Fruit fly (Drosophila melanogaster): ENCODE results near the gene CG34166.
"Not testable (repeated sequence)": the region's sequence is repeated elsewhere in the genome, so short reads cannot be mapped to it uniquely, and the experiment has no call there.

CG34166 gene

DNA sequence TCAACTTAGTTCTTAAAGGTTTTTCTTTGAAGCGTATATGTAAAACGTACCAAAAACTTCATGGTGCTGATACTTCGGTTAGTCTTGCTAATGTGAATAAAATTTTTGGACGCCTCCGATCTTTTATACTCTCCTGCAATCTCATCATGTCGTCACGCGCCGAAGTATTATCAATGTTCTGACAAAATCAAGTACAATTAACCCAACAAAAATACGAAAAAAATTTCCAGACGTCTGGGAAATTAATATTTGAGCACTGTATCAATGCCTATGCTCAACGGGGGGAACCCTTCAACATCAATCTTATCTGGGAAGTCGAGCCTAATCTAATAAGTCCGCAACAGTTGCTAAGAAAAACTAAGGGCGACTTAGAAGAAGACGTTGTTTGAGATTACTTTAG lies 5.3 kb upstream of the CG34166 start, which contains the start of gene CG31775:
Gene CG31775, minus strand, starts transcription at position 101 of the 400 bp plus-strand sequence.
- not testable (repeated sequence) for TF ChIP-seq fd85E, cyc, CG6792 (GFP tag; optimal IDR thresholded peaks at IDR 0.05)

DNA sequence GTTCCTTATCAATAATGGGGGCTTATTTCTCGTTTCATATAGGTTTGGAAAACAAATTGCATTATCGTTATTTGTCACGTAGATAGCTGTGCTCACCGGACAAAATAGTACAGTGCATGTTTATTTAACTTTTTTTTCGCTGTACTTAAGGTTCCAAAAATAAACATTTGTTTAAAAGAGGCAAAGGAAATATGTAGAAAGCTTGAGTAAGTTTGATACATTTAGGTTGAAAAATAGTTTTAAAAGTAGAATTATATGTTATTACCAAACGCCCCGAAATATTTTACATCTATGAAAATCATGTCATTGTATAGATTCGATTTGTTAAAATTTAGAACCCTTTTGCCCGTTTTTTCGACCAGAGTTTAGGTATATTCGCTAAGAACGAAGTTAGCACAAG lies 3.4 kb upstream of the CG34166 start, which contains the start of gene CG42585:
Gene CG42585, plus strand, starts transcription at position 301 of the 400 bp plus-strand sequence.
- TF ChIP-seq CG11762 (GFP tag; optimal IDR thresholded peaks at IDR 0.05; ENCODE audit: insufficient read depth); CG16779 (tag; optimal IDR thresholded peaks at IDR 0.05); CG31627 (GFP tag; optimal IDR thresholded peaks at IDR 0.05): not testable (repeated sequence)

DNA sequence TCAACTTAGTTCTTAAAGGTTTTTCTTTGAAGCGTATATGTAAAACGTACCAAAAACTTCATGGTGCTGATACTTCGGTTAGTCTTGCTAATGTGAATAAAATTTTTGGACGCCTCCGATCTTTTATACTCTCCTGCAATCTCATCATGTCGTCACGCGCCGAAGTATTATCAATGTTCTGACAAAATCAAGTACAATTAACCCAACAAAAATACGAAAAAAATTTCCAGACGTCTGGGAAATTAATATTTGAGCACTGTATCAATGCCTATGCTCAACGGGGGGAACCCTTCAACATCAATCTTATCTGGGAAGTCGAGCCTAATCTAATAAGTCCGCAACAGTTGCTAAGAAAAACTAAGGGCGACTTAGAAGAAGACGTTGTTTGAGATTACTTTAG lies 1.3 kb upstream of the CG34166 start, which contains the start of gene CG42586:
Gene CG42586, minus strand, starts transcription at position 101 of the 400 bp plus-strand sequence.
- not testable (repeated sequence) for TF ChIP-seq CG6854, fkh, achi (GFP tag; optimal IDR thresholded peaks at IDR 0.05)

DNA sequence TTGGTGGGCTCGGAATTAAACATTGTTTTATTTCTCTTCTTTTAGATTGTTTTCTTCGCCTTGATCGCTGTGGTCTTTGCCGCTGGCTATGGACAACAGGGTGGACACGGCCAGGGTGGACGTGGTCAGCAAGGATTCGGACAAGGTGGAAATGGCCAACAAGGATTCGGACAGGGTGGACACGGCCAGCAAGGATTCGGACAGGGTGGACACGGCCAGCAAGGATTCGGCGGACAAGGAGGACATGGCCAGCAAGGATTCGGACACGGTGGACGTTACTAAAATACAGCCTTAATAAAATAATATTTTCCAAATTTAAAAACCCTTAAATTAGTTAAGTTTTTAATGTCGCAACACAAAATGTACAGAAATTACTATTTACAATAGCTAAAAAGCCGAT lies 344 bp downstream of the CG34166 start:
- TF ChIP-seq salr (GFP tag; optimal IDR thresholded peaks at IDR 0.05) (no peak), fkh (GFP tag; optimal IDR thresholded peaks at IDR 0.05) (no peak), Sox15 (GFP tag; optimal IDR thresholded peaks at IDR 0.05) (no peak), CG6163 (GFP tag; IDR thresholded peaks at IDR 0.05) (no peak), pdm3 (GFP tag; optimal IDR thresholded peaks at IDR 0.05) (no peak), Blimp-1 (GFP tag; optimal IDR thresholded peaks at IDR 0.05) (no peak), dsx (GFP tag; optimal IDR thresholded peaks at IDR 0.05; ENCODE audit: poor library complexity, severe bottlenecking) (no peak), topi (GFP tag; optimal IDR thresholded peaks at IDR 0.05) (no peak), Ets96B (tag; optimal IDR thresholded peaks at IDR 0.05) (no peak)

DNA sequence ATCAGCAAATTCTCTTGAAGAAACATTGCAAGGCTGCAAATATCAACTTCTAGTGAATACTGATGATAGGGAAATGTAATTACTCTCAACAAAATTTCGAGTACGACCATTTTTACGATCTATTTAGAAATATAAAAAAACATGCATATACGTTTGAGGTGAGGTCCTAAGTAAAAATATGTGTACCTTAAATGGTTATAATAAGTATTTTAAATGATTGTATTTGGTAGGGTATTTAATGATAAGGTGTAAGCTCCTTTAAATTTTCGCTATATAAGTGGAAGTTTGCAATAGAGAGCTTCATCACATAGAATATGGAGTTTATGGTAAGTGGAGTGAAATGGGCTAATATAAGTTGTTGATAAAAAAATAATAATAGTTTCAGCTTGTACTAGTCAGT lies 1.1 kb downstream of the CG34166 start, which contains the start of gene CG42681:
Gene CG42681, plus strand, starts transcription at position 301 of the 400 bp plus-strand sequence.
- peak; percentile 48 for TF ChIP-seq Eip78C (GFP tag)
- no peak for TF ChIP-seq CG6276 (GFP tag; optimal IDR thresholded peaks at IDR 0.05)
- no peak for TF ChIP-seq CG4318 (GFP tag; optimal IDR thresholded peaks at IDR 0.05)
- TF ChIP-seq CG32006 (GFP tag; optimal IDR thresholded peaks at IDR 0.05) = peak; percentile 32
- no peak for TF ChIP-seq CG31627 (GFP tag; optimal IDR thresholded peaks at IDR 0.05)
- peak; percentile 36 for TF ChIP-seq Hr4 (GFP tag; optimal IDR thresholded peaks at IDR 0.05)
- TF ChIP-seq fkh (GFP tag; optimal IDR thresholded peaks at IDR 0.05) = no peak
- TF ChIP-seq svp (GFP tag) = peak; percentile 51
- TF ChIP-seq CG8632 (GFP tag; optimal IDR thresholded peaks at IDR 0.05) = no peak

DNA sequence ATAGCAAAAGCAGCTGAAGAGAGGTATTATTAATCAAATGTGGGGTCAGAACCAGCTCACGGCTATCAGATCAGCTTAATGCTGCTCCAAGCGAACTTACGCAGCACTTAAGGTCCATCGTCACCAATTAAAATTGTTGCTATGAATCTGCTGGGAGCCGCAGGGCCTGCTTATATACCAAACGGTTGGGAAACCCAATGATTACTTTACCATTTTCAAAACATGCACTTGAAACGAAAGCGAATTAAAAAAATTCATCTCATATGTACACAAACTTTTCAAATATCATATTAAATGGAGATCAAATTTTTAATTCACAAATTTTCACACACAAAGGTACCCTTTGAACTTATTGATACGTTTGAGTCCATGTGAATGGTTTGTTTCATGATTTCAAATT lies 2.1 kb downstream of the CG34166 start, which contains the start of gene CG42587:
Gene CG42587, minus strand, starts transcription at position 143 of the 400 bp plus-strand sequence.
- TF ChIP-seq svp (GFP tag) (peak; percentile 70), fd85E (GFP tag; optimal IDR thresholded peaks at IDR 0.05) (no peak), Lpt (GFP tag; optimal IDR thresholded peaks at IDR 0.05) (no peak)

DNA sequence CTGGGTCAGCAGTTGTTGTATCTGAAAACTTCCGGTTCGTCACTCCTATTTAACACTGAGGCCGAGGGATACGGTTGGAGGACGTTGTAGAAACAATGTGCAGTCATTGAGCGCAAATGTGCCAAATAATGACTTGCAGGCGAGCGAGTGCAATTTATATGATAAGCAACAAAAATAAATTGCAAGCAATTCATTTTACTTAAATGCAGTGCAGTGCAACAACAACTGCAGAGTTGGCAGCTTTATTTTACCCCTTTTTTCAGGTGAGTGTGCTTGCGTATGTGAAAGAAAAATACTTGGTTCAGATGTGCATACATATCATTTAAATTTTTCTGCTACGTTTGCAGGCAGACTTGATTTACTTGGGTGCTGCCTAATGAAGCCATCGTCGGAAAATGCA lies 3.1 kb downstream of the CG34166 start:
- TF ChIP-seq CG16779 (tag; optimal IDR thresholded peaks at IDR 0.05) (no peak), CG1621 (tag; optimal IDR thresholded peaks at IDR 0.05) (no peak), CG6808 (GFP tag; optimal IDR thresholded peaks at IDR 0.05) (no peak), CG3919 (GFP tag; optimal IDR thresholded peaks at IDR 0.05) (no peak), Blimp-1 (GFP tag; optimal IDR thresholded peaks at IDR 0.05) (no peak), esn (GFP tag; optimal IDR thresholded peaks at IDR 0.05) (no peak), svp (GFP tag) (no peak), CG8319 (GFP tag; optimal IDR thresholded peaks at IDR 0.05) (no peak), acj6 (GFP tag; optimal IDR thresholded peaks at IDR 0.05) (no peak), CG10631 (GFP tag; optimal IDR thresholded peaks at IDR 0.05) (no peak), Met (GFP tag; optimal IDR thresholded peaks at IDR 0.05) (no peak)
